Worm (Caenorhabditis elegans): Measurements from ENCODE around the gene C53B4.3.

C53B4.3 gene

ce11 chrIV:9010257-9010656 is 36.7 kb upstream of the C53B4.3 start, which contains the start of gene C53D6.11:
C53D6.11 (plus strand) TSS chrIV:9010584.
- TF ChIP-seq sea-2 (GFP tag; optimal IDR thresholded peaks at IDR 0.05) (no peak), lin-39 (tag; optimal IDR thresholded peaks at IDR 0.05) (no peak), pqm-1 (tag; optimal IDR thresholded peaks at IDR 0.05) (peak; percentile 13), nhr-11 (tag; optimal IDR thresholded peaks at IDR 0.05) (no peak), pha-4 (tag; optimal IDR thresholded peaks at IDR 0.05) (peak; percentile 30), elt-2 (tag; optimal IDR thresholded peaks at IDR 0.05) (peak; percentile 67), nhr-43 (tag; optimal IDR thresholded peaks at IDR 0.05; ENCODE audit: poor library complexity, severe bottlenecking) (no peak)

- TF ChIP-seq sea-2 (GFP tag; optimal IDR thresholded peaks at IDR 0.05) (no peak), lin-39 (tag; optimal IDR thresholded peaks at IDR 0.05) (no peak), R02D3.7 (tag; optimal IDR thresholded peaks at IDR 0.05) (no peak), mml-1 (tag; optimal IDR thresholded peaks at IDR 0.05) (no peak), nfya-1 (tag; optimal IDR thresholded peaks at IDR 0.05; ENCODE audit: insufficient read depth) (no peak), lsy-12 (tag; optimal IDR thresholded peaks at IDR 0.05) (no peak), nhr-28 (tag; optimal IDR thresholded peaks at IDR 0.05) (no peak), elt-1 (tag; optimal IDR thresholded peaks at IDR 0.05) (no peak), egl-5 (tag; optimal IDR thresholded peaks at IDR 0.05) (no peak), mdl-1 (tag; optimal IDR thresholded peaks at IDR 0.05) (no peak), jun-1 (tag; optimal IDR thresholded peaks at IDR 0.05) (no peak), pha-4 (tag; optimal IDR thresholded peaks at IDR 0.05) (no peak), daf-12 (tag; optimal IDR thresholded peaks at IDR 0.05) (no peak), fkh-2 (tag; optimal IDR thresholded peaks at IDR 0.05) (no peak), fos-1 (tag; optimal IDR thresholded peaks at IDR 0.05) (no peak), ama-1 (optimal IDR thresholded peaks at IDR 0.05) (no peak), eor-1 (tag; optimal IDR thresholded peaks at IDR 0.05) (no peak), skn-1 (tag; optimal IDR thresholded peaks at IDR 0.05) (no peak), ztf-4 (tag; optimal IDR thresholded peaks at IDR 0.05) (no peak), ceh-82 (tag; optimal IDR thresholded peaks at IDR 0.05) (no peak)
These were observed 34.4 kb upstream of the C53B4.3 start for ce11 chrIV:9007947-9008346.

- TF ChIP-seq fos-1 (tag; optimal IDR thresholded peaks at IDR 0.05) (no peak), nhr-23 (tag; optimal IDR thresholded peaks at IDR 0.05) (no peak), nhr-43 (tag; optimal IDR thresholded peaks at IDR 0.05; ENCODE audit: poor library complexity, severe bottlenecking) (no peak), lin-15B (tag; optimal IDR thresholded peaks at IDR 0.05) (no peak), lsy-12 (tag; optimal IDR thresholded peaks at IDR 0.05) (no peak), ceh-9 (tag; optimal IDR thresholded peaks at IDR 0.05) (no peak), unc-39 (tag; optimal IDR thresholded peaks at IDR 0.05) (no peak), skn-1 (tag; optimal IDR thresholded peaks at IDR 0.05) (no peak), nhr-77 (tag; optimal IDR thresholded peaks at IDR 0.05) (no peak), ceh-28 (tag; optimal IDR thresholded peaks at IDR 0.05) (no peak), nhr-237 (tag; optimal IDR thresholded peaks at IDR 0.05) (no peak), ceh-82 (tag; optimal IDR thresholded peaks at IDR 0.05) (no peak), pha-4 (tag; optimal IDR thresholded peaks at IDR 0.05) (no peak), fkh-10 (GFP tag; optimal IDR thresholded peaks at IDR 0.05) (no peak), sea-2 (GFP tag; optimal IDR thresholded peaks at IDR 0.05) (no peak), jun-1 (tag; optimal IDR thresholded peaks at IDR 0.05) (no peak), nhr-28 (tag; optimal IDR thresholded peaks at IDR 0.05) (no peak), nhr-25 (tag; optimal IDR thresholded peaks at IDR 0.05) (no peak), R02D3.7 (tag; optimal IDR thresholded peaks at IDR 0.05) (no peak), nfya-1 (tag; optimal IDR thresholded peaks at IDR 0.05; ENCODE audit: insufficient read depth) (no peak)
These were observed 31.8 kb upstream of the C53B4.3 start, which contains the start of gene unc-129 for ce11 chrIV:9005310-9005709. unc-129 (minus strand) TSS chrIV:9005410.

ce11 chrIV:9002636-9003035 is 29.1 kb upstream of the C53B4.3 start, which contains the start of gene C53D6.8:
C53D6.8 (minus strand) TSS chrIV:9002736.
- TF ChIP-seq egl-27 (tag; optimal IDR thresholded peaks at IDR 0.05) (no peak), lin-39 (tag; optimal IDR thresholded peaks at IDR 0.05) (no peak), pqm-1 (tag; optimal IDR thresholded peaks at IDR 0.05) (no peak), egl-5 (tag; optimal IDR thresholded peaks at IDR 0.05) (no peak), fos-1 (tag; optimal IDR thresholded peaks at IDR 0.05) (no peak), skn-1 (tag; optimal IDR thresholded peaks at IDR 0.05) (no peak)

ce11 chrIV:9001184-9001583 is 27.7 kb upstream of the C53B4.3 start:
- TF ChIP-seq hmg-11 (tag; optimal IDR thresholded peaks at IDR 0.05) (no peak), egl-5 (tag; optimal IDR thresholded peaks at IDR 0.05) (no peak), ceh-28 (tag; optimal IDR thresholded peaks at IDR 0.05) (no peak), ama-1 (optimal IDR thresholded peaks at IDR 0.05) (no peak), nhr-67 (tag; optimal IDR thresholded peaks at IDR 0.05) (no peak), mml-1 (tag; optimal IDR thresholded peaks at IDR 0.05) (no peak), ceh-9 (tag; optimal IDR thresholded peaks at IDR 0.05) (no peak), fkh-2 (tag; optimal IDR thresholded peaks at IDR 0.05) (no peak), nhr-28 (tag; optimal IDR thresholded peaks at IDR 0.05) (no peak), elt-3 (tag; optimal IDR thresholded peaks at IDR 0.05) (no peak), mdl-1 (tag; optimal IDR thresholded peaks at IDR 0.05) (no peak), egl-27 (tag; optimal IDR thresholded peaks at IDR 0.05) (no peak)
